Worm (Caenorhabditis elegans): ENCODE data around the gene nmur-1.

nmur-1 gene

DNA sequence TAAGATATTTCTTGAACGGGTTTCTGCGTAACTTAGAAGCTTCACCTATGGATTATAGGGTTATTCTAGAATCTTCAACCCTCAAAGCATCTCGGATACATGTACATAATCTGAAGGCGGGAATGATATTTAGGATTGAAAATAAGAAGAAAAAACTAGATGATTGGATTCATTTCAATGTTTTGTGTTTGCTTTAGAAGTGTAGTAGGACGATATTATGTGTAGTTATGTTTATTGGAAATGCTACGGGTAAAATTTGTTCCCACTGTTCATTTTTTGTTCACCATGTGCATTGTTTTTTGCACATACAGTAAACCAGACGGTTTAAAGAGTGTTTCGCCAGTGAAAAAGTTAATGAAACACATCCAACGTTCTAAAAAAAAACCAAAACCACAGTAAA lies 30.7 kb downstream of the nmur-1 start:
- TF ChIP-seq peb-1 (tag; optimal IDR thresholded peaks at IDR 0.05) = no peak
- TF ChIP-seq lin-39 (tag; optimal IDR thresholded peaks at IDR 0.05) = no peak
- TF ChIP-seq nhr-11 (tag; optimal IDR thresholded peaks at IDR 0.05) = no peak
- no peak for TF ChIP-seq gmeb-1 (tag; optimal IDR thresholded peaks at IDR 0.05)
- no peak for TF ChIP-seq ZK546.5 (tag; optimal IDR thresholded peaks at IDR 0.05)
- no peak for TF ChIP-seq nhr-10 (tag; optimal IDR thresholded peaks at IDR 0.05)
- TF ChIP-seq ama-1 (optimal IDR thresholded peaks at IDR 0.05) = no peak
- no peak for TF ChIP-seq R02D3.7 (tag; optimal IDR thresholded peaks at IDR 0.05)
- no peak for TF ChIP-seq aly-2 (tag; optimal IDR thresholded peaks at IDR 0.05)
- TF ChIP-seq nhr-23 (tag; optimal IDR thresholded peaks at IDR 0.05) = no peak
- TF ChIP-seq ceh-82 (tag; optimal IDR thresholded peaks at IDR 0.05) = no peak
- TF ChIP-seq nhr-129 (tag; optimal IDR thresholded peaks at IDR 0.05) = no peak
- TF ChIP-seq unc-55 (GFP tag; optimal IDR thresholded peaks at IDR 0.05) = no peak
- no peak for TF ChIP-seq ztf-1 (GFP tag; conservative IDR thresholded peaks at IDR 0.05)
- TF ChIP-seq zag-1 (tag; optimal IDR thresholded peaks at IDR 0.05) = no peak
- no peak for TF ChIP-seq nhr-21 (tag; optimal IDR thresholded peaks at IDR 0.05)

DNA sequence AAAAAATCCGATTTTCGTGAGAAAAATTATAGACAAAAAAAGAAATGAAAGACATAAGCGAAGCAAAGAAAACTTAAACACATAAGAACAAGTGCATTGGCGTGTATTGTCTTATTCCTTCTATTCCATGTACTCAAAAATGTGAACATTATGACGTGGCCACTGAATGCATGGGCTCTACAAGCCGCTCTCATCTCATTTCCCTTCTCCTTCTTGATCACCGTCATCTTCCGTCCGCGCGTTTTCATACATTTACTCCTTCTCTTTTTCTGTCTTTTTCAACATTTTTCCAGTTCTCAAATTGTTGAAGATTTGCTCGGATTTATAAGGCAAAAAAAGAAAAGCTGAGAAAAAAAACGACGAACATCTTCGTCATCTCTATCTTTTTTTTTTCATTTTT lies 33.7 kb downstream of the nmur-1 start:
- TF ChIP-seq R02D3.7 (tag; optimal IDR thresholded peaks at IDR 0.05) = no peak
- no peak for TF ChIP-seq nhr-237 (tag; optimal IDR thresholded peaks at IDR 0.05)
- no peak for TF ChIP-seq ZK546.5 (tag; optimal IDR thresholded peaks at IDR 0.05)
- no peak for TF ChIP-seq Y55F3AM.14 (GFP tag; optimal IDR thresholded peaks at IDR 0.05)
- no peak for TF ChIP-seq mbf-1 (tag; optimal IDR thresholded peaks at IDR 0.05)
- no peak for TF ChIP-seq ceh-16 (tag; optimal IDR thresholded peaks at IDR 0.05)
- TF ChIP-seq ama-1 (optimal IDR thresholded peaks at IDR 0.05) = no peak
- no peak for TF ChIP-seq gmeb-1 (tag; optimal IDR thresholded peaks at IDR 0.05)
- no peak for TF ChIP-seq fos-1 (tag; optimal IDR thresholded peaks at IDR 0.05)
- no peak for TF ChIP-seq skn-1 (tag; optimal IDR thresholded peaks at IDR 0.05)
- TF ChIP-seq nhr-12 (tag; optimal IDR thresholded peaks at IDR 0.05) = no peak
- no peak for TF ChIP-seq dmd-4 (tag; optimal IDR thresholded peaks at IDR 0.05)
- TF ChIP-seq C34F6.9 (tag; optimal IDR thresholded peaks at IDR 0.05) = no peak
- TF ChIP-seq lin-11 (tag; optimal IDR thresholded peaks at IDR 0.05) = no peak
- TF ChIP-seq unc-62 (GFP tag; optimal IDR thresholded peaks at IDR 0.05) = no peak

DNA sequence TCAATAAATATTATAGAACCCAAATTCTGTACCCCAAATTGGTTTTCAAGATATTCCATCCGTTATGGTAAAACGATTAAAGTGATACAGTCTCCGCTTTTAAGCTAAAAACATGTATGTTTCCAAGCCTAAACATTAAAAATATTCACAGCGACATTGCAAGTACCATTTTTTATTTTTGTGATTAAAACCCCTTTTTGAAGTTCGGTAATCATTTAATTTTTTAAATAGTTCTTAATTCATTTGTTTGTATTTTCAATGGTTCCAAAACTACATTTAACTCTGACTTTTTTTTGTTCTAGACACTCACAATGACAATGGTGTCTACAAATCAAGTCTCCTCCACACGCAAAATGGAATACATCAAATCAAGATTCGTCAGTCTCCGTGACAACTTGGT lies 34.6 kb downstream of the nmur-1 start, which contains the start of gene T25B6.4:
T25B6.4 (plus strand) TSS at position 301 of the 400 bp plus-strand sequence.
- TF ChIP-seq ztf-4 (tag; optimal IDR thresholded peaks at IDR 0.05) (no peak), nhr-10 (tag; optimal IDR thresholded peaks at IDR 0.05) (no peak), nhr-129 (tag; optimal IDR thresholded peaks at IDR 0.05) (no peak), sma-3 (GFP tag; optimal IDR thresholded peaks at IDR 0.05) (no peak), aly-2 (tag; optimal IDR thresholded peaks at IDR 0.05) (no peak), fos-1 (tag; optimal IDR thresholded peaks at IDR 0.05) (no peak), ZK546.5 (tag; optimal IDR thresholded peaks at IDR 0.05) (no peak), dmd-4 (tag; optimal IDR thresholded peaks at IDR 0.05) (no peak)

ce11 chrX:9021645-9022044 lies 40.9 kb downstream of the nmur-1 start, which contains the start of gene T25B6.5:
T25B6.5 (minus strand) TSS chrX:9021745.
- TF ChIP-seq mbf-1 (tag; optimal IDR thresholded peaks at IDR 0.05) (no peak), nhr-12 (tag; optimal IDR thresholded peaks at IDR 0.05) (no peak), F13H6.1 (tag; optimal IDR thresholded peaks at IDR 0.05) (no peak), ZK546.5 (tag; optimal IDR thresholded peaks at IDR 0.05) (no peak), dmd-4 (tag; optimal IDR thresholded peaks at IDR 0.05) (no peak), blmp-1 (tag; optimal IDR thresholded peaks at IDR 0.05; ENCODE audit: insufficient read depth) (no peak), mab-5 (tag; optimal IDR thresholded peaks at IDR 0.05) (no peak), elt-3 (tag; optimal IDR thresholded peaks at IDR 0.05) (no peak), mdl-1 (tag; optimal IDR thresholded peaks at IDR 0.05) (no peak), unc-39 (tag; optimal IDR thresholded peaks at IDR 0.05) (no peak), nhr-25 (tag; optimal IDR thresholded peaks at IDR 0.05) (no peak), sma-9 (GFP tag; optimal IDR thresholded peaks at IDR 0.05) (no peak), sma-9 (tag; optimal IDR thresholded peaks at IDR 0.05) (no peak)
